Fruit fly (Drosophila melanogaster): ENCODE results near the gene CG15337.
A peak's percentile ranks its signal among the peaks of the same experiment; 100 is the strongest.

The CG15337 gene

DNA sequence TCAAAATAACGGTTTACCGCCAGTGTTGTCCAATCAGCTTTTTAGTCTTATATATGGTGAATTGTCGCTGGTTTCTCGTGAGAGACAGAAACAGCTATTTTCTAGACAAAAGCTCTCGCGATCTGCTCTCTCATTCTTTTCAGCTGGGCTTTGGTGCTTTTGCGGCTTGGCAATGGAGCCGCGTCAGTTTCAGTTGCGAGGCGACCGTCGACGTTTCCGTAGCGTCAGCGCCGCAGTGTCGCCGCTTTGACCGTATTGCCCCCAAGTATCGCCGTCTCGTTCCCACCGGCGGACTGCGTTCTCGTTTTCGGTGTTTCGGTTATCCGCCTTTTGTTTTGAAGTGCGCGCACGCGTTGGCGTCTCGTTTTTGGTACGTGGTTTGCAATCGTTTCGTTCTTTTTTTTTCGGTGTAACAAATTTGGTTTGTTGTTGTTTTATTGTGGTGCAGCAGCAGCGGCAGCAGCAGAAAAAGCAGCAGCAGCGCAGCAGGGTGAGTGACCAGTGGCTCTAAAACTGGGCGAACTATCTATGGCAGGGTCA, 33.2 kb downstream of the CG15337 start (continued):
- TF ChIP-seq spab (GFP tag; optimal IDR thresholded peaks at IDR 0.05) (no peak), CG16779 (tag; optimal IDR thresholded peaks at IDR 0.05) (no peak), net (GFP tag; optimal IDR thresholded peaks at IDR 0.05) (no peak), topi (GFP tag; optimal IDR thresholded peaks at IDR 0.05) (peak; percentile 19), vri (GFP tag; optimal IDR thresholded peaks at IDR 0.05) (no peak), CG8632 (GFP tag; optimal IDR thresholded peaks at IDR 0.05) (no peak), eg (GFP tag; IDR thresholded peaks at IDR 0.05) (peak; percentile 61; the same call in 1 of the 3 replicates), CG6808 (GFP tag; optimal IDR thresholded peaks at IDR 0.05) (no peak), Hr38 (GFP tag; optimal IDR thresholded peaks at IDR 0.05) (no peak), fkh (GFP tag; optimal IDR thresholded peaks at IDR 0.05) (peak; percentile 22), svp (GFP tag) (peak; percentile 98), CG8119 (GFP tag; IDR thresholded peaks at IDR 0.05) (no peak), CG11762 (GFP tag; optimal IDR thresholded peaks at IDR 0.05; ENCODE audit: insufficient read depth) (no peak), CG32006 (GFP tag; optimal IDR thresholded peaks at IDR 0.05) (no peak), fd85E (GFP tag; optimal IDR thresholded peaks at IDR 0.05) (no peak), ss (GFP tag; optimal IDR thresholded peaks at IDR 0.05) (peak; percentile 13 to 39), Lpt (GFP tag; optimal IDR thresholded peaks at IDR 0.05) (peak; percentile 32), Sox102F (GFP tag; optimal IDR thresholded peaks at IDR 0.05) (peak; percentile 47), Eip75B (GFP tag; optimal IDR thresholded peaks at IDR 0.05) (no peak), Ets21C (GFP tag; optimal IDR thresholded peaks at IDR 0.05) (peak; percentile 1), esn (GFP tag; optimal IDR thresholded peaks at IDR 0.05) (peak; percentile 46), Ets96B (tag; optimal IDR thresholded peaks at IDR 0.05) (no peak), pdm3 (GFP tag; optimal IDR thresholded peaks at IDR 0.05) (no peak), CG11902 (GFP tag; optimal IDR thresholded peaks at IDR 0.05) (no peak), CG34406 (GFP tag; optimal IDR thresholded peaks at IDR 0.05) (peak; percentile 8), Sox14 (GFP tag; optimal IDR thresholded peaks at IDR 0.05) (peak; percentile 30), CG15336 (GFP tag; IDR thresholded peaks at IDR 0.05) (peak; percentile 7; the same call in 1 of the 2 replicates), Gug (GFP tag; IDR thresholded peaks at IDR 0.05) (no peak), OdsH (GFP tag; optimal IDR thresholded peaks at IDR 0.05) (no peak), CG6792 (GFP tag; optimal IDR thresholded peaks at IDR 0.05) (no peak), CG6276 (GFP tag; optimal IDR thresholded peaks at IDR 0.05) (no peak), Eip78C (GFP tag) (peak; percentile 71), salr (GFP tag; optimal IDR thresholded peaks at IDR 0.05) (no peak), CG11294 (GFP tag; IDR thresholded peaks at IDR 0.05) (no peak), Hr4 (GFP tag; optimal IDR thresholded peaks at IDR 0.05) (no peak), dsx (GFP tag; optimal IDR thresholded peaks at IDR 0.05; ENCODE audit: poor library complexity, severe bottlenecking) (no peak)

dm6 chrX:8194559-8194958, 34.7 kb downstream of the CG15337 start:
- TF ChIP-seq fd85E (GFP tag; optimal IDR thresholded peaks at IDR 0.05) (no peak), Eip93F (GFP tag; optimal IDR thresholded peaks at IDR 0.05) (no peak), vri (GFP tag; optimal IDR thresholded peaks at IDR 0.05) (no peak), dac (GFP tag; optimal IDR thresholded peaks at IDR 0.05) (no peak), Ets21C (GFP tag; optimal IDR thresholded peaks at IDR 0.05) (no peak), Sox15 (GFP tag; optimal IDR thresholded peaks at IDR 0.05) (no peak), cyc (GFP tag; optimal IDR thresholded peaks at IDR 0.05) (no peak), CG10631 (GFP tag; optimal IDR thresholded peaks at IDR 0.05) (no peak), esn (GFP tag; optimal IDR thresholded peaks at IDR 0.05) (no peak), net (GFP tag; optimal IDR thresholded peaks at IDR 0.05) (no peak), pdm3 (GFP tag; optimal IDR thresholded peaks at IDR 0.05) (no peak), CG7368 (GFP tag; optimal IDR thresholded peaks at IDR 0.05) (no peak), CG11902 (GFP tag; optimal IDR thresholded peaks at IDR 0.05) (no peak), dsx (GFP tag; optimal IDR thresholded peaks at IDR 0.05; ENCODE audit: poor library complexity, severe bottlenecking) (no peak), Eip75B (GFP tag; optimal IDR thresholded peaks at IDR 0.05) (no peak), svp (GFP tag) (no peak), fkh (GFP tag; optimal IDR thresholded peaks at IDR 0.05) (peak; percentile 4), salr (GFP tag; optimal IDR thresholded peaks at IDR 0.05) (no peak), CG6808 (GFP tag; optimal IDR thresholded peaks at IDR 0.05) (peak; percentile 17), CG8319 (GFP tag; optimal IDR thresholded peaks at IDR 0.05) (no peak), Smox (GFP tag; optimal IDR thresholded peaks at IDR 0.05) (no peak), CG11762 (GFP tag; optimal IDR thresholded peaks at IDR 0.05; ENCODE audit: insufficient read depth) (no peak), ss (GFP tag; optimal IDR thresholded peaks at IDR 0.05) (no peak), spab (GFP tag; optimal IDR thresholded peaks at IDR 0.05) (no peak), OdsH (GFP tag; optimal IDR thresholded peaks at IDR 0.05) (no peak), lz (GFP tag; optimal IDR thresholded peaks at IDR 0.05) (no peak), CG31627 (GFP tag; optimal IDR thresholded peaks at IDR 0.05) (no peak), fd59A (GFP tag; optimal IDR thresholded peaks at IDR 0.05) (no peak), Met (GFP tag; optimal IDR thresholded peaks at IDR 0.05) (no peak), CG15336 (GFP tag; IDR thresholded peaks at IDR 0.05) (0 out of 2 replicates have a peak, but pooled peaks have one; percentile 29), Blimp-1 (GFP tag; optimal IDR thresholded peaks at IDR 0.05) (no peak)
